Worm (Caenorhabditis elegans) whole organism, L1 larva: ENCODE data around the gene dmd-5.
"Not testable (repeated sequence)": the region's sequence is repeated elsewhere in the genome, so short reads cannot be mapped to it uniquely, and the experiment has no call there.

Experiments
- C34B4.2 ChIP-seq: sonication (generic microtip); optimal IDR thresholded peaks from 2 replicates; lab custom pipeline; 2017; ENCODE audit warnings: mild to moderate bottlenecking, missing genetic modification characterization, missing compliant biosample characterization
- Y116A8C.19 ChIP-seq: sonication (generic microtip); optimal IDR thresholded peaks from 2 replicates; lab custom pipeline; 2016; ENCODE audit warnings: missing compliant biosample characterization, missing genetic modification characterization, borderline replicate concordance
- alr-1 ChIP-seq: fragments of 200-800 bp; sonication (Bioruptor generic); optimal IDR thresholded peaks from 2 replicates; lab custom pipeline; 2018; ENCODE audit warnings: borderline replicate concordance, mild to moderate bottlenecking, missing genetic modification characterization, missing compliant biosample characterization
- aly-2 ChIP-seq: fragments of 150-350 bp; optimal IDR thresholded peaks from 2 replicates; lab custom pipeline; 2014; ENCODE audit warnings: missing biosample characterization, missing genetic modification characterization
- ceh-63 ChIP-seq: fragments of 200-800 bp; sonication (Bioruptor generic); optimal IDR thresholded peaks from 2 replicates; lab custom pipeline; 2018; ENCODE audit warnings: mild to moderate bottlenecking, missing genetic modification characterization, missing compliant biosample characterization
- ceh-8 ChIP-seq: fragments of 200-800 bp; sonication (Bioruptor generic); optimal IDR thresholded peaks from 2 replicates; lab custom pipeline; 2018; ENCODE audit warnings: mild to moderate bottlenecking, missing genetic modification characterization, moderate library complexity, missing compliant biosample characterization
- ceh-90 ChIP-seq: sonication (generic microtip); optimal IDR thresholded peaks from 2 replicates; lab custom pipeline; 2016; ENCODE audit warnings: missing genetic modification characterization, missing compliant biosample characterization
- ces-1 ChIP-seq: fragments of 150-350 bp; optimal IDR thresholded peaks from 2 replicates; lab custom pipeline; 2014; ENCODE audit warnings: missing biosample characterization, missing genetic modification reagents, missing genetic modification characterization
- dsc-1 ChIP-seq: sonication (generic microtip); optimal IDR thresholded peaks from 2 replicates; lab custom pipeline; 2016; ENCODE audit warnings: mild to moderate bottlenecking, missing genetic modification characterization, missing compliant biosample characterization
- efl-1 ChIP-seq, 4 experiments: fragments of 150-350 bp; optimal IDR thresholded peaks in 3 of 4; peaks in 1 of 4; 1 replicate in 1 of 4; 2 replicates in 3 of 4; lab custom pipeline; 2014; ENCODE audit warnings: missing biosample characterization in 2 of 4, missing genetic modification characterization in 2 of 4, missing genetic modification reagents in 2 of 4
- efl-3 ChIP-seq: fragments of 200-800 bp; sonication (Bioruptor generic); optimal IDR thresholded peaks from 2 replicates; lab custom pipeline; 2018; ENCODE audit warnings: mild to moderate bottlenecking, missing genetic modification characterization, missing compliant biosample characterization
- egl-27 ChIP-seq, 2 experiments: fragments of 150-350 bp in 1 of 2; sonication (generic microtip); optimal IDR thresholded peaks; 3 replicates each; lab custom pipeline; 2017 to 2018; ENCODE audit warnings: missing biosample characterization in 2 of 2, missing genetic modification characterization in 2 of 2, missing genetic modification reagents in 2 of 2
- elt-3 ChIP-seq, 6 experiments: fragments of 150-350 bp in 1 of 6; sonication (generic microtip); optimal IDR thresholded peaks; 2 replicates each; lab custom pipeline; 2017 to 2018; ENCODE audit warnings: missing biosample characterization in 6 of 6, missing genetic modification characterization in 6 of 6, inconsistent platforms in 1 of 6
- ets-5 ChIP-seq: fragments of 200-800 bp; sonication (Bioruptor generic); IDR thresholded peaks from 2 replicates; pipeline ENCODE4 v1.3.6; 2022; ENCODE audit warnings: missing genetic modification characterization, missing compliant biosample characterization
- fkh-4 ChIP-seq: sonication (generic microtip); optimal IDR thresholded peaks from 2 replicates; lab custom pipeline; 2016; ENCODE audit warnings: missing compliant biosample characterization, missing genetic modification characterization, borderline replicate concordance
- hlh-4 ChIP-seq: sonication (generic microtip); optimal IDR thresholded peaks from 2 replicates; lab custom pipeline; 2016; ENCODE audit warnings: mild to moderate bottlenecking, missing genetic modification characterization, missing compliant biosample characterization
- irx-1 ChIP-seq: sonication (generic microtip); optimal IDR thresholded peaks from 2 replicates; lab custom pipeline; 2016; ENCODE audit warnings: missing genetic modification characterization, missing compliant biosample characterization
- lin-39 ChIP-seq: fragments of 150-350 bp; optimal IDR thresholded peaks from 2 replicates; lab custom pipeline; 2014; ENCODE audit warnings: missing biosample characterization, missing genetic modification reagents, missing genetic modification characterization
- lir-3 ChIP-seq: sonication (generic microtip); optimal IDR thresholded peaks from 2 replicates; lab custom pipeline; 2016; ENCODE audit warnings: mild to moderate bottlenecking, missing genetic modification characterization, moderate library complexity, missing compliant biosample characterization; ENCODE audit not compliant: poor library complexity
- mdl-1 ChIP-seq, 2 experiments: fragments of 150-350 bp; optimal IDR thresholded peaks; 2 replicates each; lab custom pipeline; 2014 to 2017; ENCODE audit warnings: missing biosample characterization in 2 of 2, missing genetic modification characterization in 2 of 2, inconsistent platforms in 1 of 2
- mef-2 ChIP-seq: fragments of 150-350 bp; optimal IDR thresholded peaks from 2 replicates; lab custom pipeline; 2014; ENCODE audit warnings: missing biosample characterization, missing genetic modification characterization
- mep-1 ChIP-seq: fragments of 150-350 bp; optimal IDR thresholded peaks from 2 replicates; lab custom pipeline; 2014; ENCODE audit warnings: missing biosample characterization, missing genetic modification characterization
- nhr-19 ChIP-seq: fragments of 200-800 bp; sonication (Bioruptor generic); conservative IDR thresholded peaks from 2 replicates; pipeline ENCODE4 v1.3.6; 2022; ENCODE audit warnings: missing genetic modification characterization, missing compliant biosample characterization
- nhr-237 ChIP-seq: fragments of 150-350 bp; optimal IDR thresholded peaks from 2 replicates; lab custom pipeline; 2014; ENCODE audit warnings: missing biosample characterization, missing genetic modification characterization
- nhr-28 ChIP-seq: fragments of 150-350 bp; optimal IDR thresholded peaks from 2 replicates; lab custom pipeline; 2014; ENCODE audit warnings: missing biosample characterization, missing genetic modification characterization
- nhr-47 ChIP-seq: sonication (generic microtip); optimal IDR thresholded peaks from 2 replicates; lab custom pipeline; 2016; ENCODE audit warnings: mild to moderate bottlenecking, missing genetic modification characterization, moderate library complexity, missing compliant biosample characterization
- nhr-77 ChIP-seq: fragments of 150-350 bp; optimal IDR thresholded peaks from 2 replicates; lab custom pipeline; 2014; ENCODE audit warnings: missing biosample characterization, missing genetic modification characterization
- nhr-85 ChIP-seq: sonication (generic microtip); peaks from one replicate; lab custom pipeline; 2016; ENCODE audit warnings: missing genetic modification characterization, inconsistent platforms, missing compliant biosample characterization
- pag-3 ChIP-seq: sonication (generic microtip); optimal IDR thresholded peaks from 2 replicates; lab custom pipeline; 2017; ENCODE audit warnings: missing genetic modification characterization, mild to moderate bottlenecking, missing compliant biosample characterization, antibody characterized with exemption, borderline replicate concordance; ENCODE audit not compliant: insufficient read depth
- pax-3 ChIP-seq: fragments of 200-800 bp; sonication (Bioruptor generic); optimal IDR thresholded peaks from 2 replicates; lab custom pipeline; 2018; ENCODE audit warnings: mild to moderate bottlenecking, missing genetic modification characterization, moderate library complexity, missing compliant biosample characterization
- sox-4 ChIP-seq: sonication (generic microtip); optimal IDR thresholded peaks from 2 replicates; lab custom pipeline; 2016; ENCODE audit warnings: missing genetic modification characterization, missing compliant biosample characterization
- sup-37 ChIP-seq: fragments of 200-800 bp; sonication (Bioruptor generic); optimal IDR thresholded peaks from 2 replicates; lab custom pipeline; 2018; ENCODE audit warnings: mild to moderate bottlenecking, missing genetic modification characterization, missing compliant biosample characterization
- swsn-7 ChIP-seq: sonication (generic microtip); optimal IDR thresholded peaks from 2 replicates; lab custom pipeline; 2016; ENCODE audit warnings: missing genetic modification characterization, missing compliant biosample characterization
- unc-30 ChIP-seq: sonication (generic microtip); optimal IDR thresholded peaks from 2 replicates; lab custom pipeline; 2017; ENCODE audit warnings: missing biosample characterization, missing genetic modification characterization
- unc-86 ChIP-seq: sonication (generic microtip); optimal IDR thresholded peaks from 2 replicates; lab custom pipeline; 2016; ENCODE audit warnings: missing genetic modification characterization, missing compliant biosample characterization
- unc-98 ChIP-seq: fragments of 200-800 bp; sonication (Bioruptor generic); IDR thresholded peaks from 2 replicates; pipeline ENCODE4 v1.3.6; 2022; ENCODE audit warnings: missing genetic modification characterization, missing compliant biosample characterization
- vab-15 ChIP-seq: sonication (generic microtip); optimal IDR thresholded peaks from 2 replicates; lab custom pipeline; 2017; ENCODE audit warnings: missing genotype, mild to moderate bottlenecking, missing genetic modification characterization, missing compliant biosample characterization
- zip-4 ChIP-seq: fragments of 200-800 bp; sonication (Bioruptor generic); optimal IDR thresholded peaks from 2 replicates; lab custom pipeline; 2018; ENCODE audit warnings: mild to moderate bottlenecking, missing genetic modification characterization, moderate library complexity, missing compliant biosample characterization
- ztf-11 ChIP-seq, 2 experiments: sonication (generic microtip); optimal IDR thresholded peaks; 2 replicates each; lab custom pipeline; 2016 to 2017; ENCODE audit warnings: missing genetic modification characterization in 2 of 2, missing biosample characterization in 1 of 2, missing compliant biosample characterization in 1 of 2

The dmd-5 gene

DNA sequence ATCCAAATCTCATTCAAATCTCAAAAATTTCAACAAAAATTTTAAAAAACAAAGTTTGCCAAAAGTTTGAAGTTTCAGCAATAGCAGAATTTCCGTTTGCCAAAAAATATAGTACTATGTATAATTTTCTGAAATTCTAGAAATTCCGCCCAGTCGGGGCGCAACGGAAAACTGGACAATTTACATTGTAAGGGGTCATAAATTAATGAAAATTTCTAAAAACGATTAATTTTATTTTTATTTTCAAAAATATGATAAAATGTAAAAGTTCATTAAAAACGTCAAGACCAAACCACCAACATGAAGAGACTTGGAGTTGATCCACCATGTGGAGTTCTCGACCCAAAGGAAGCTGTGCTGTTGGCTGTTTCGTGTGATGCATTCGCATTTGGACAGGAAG, 44.3 kb upstream of the dmd-5 start, which contains the start of gene ZK1248.4:
Gene ZK1248.4, plus strand, starts transcription at position 301 of the 400 bp plus-strand sequence.
- TF ChIP-seq alr-1, result no peak
- no peak for TF ChIP-seq ceh-8 (GFP tag; lab: Kevin White, UChicago)
- no peak for TF ChIP-seq nhr-19 (GFP tag; lab: Robert Waterston, UW)
- no peak for TF ChIP-seq swsn-7 (tag; lab: Kevin White, UChicago)
- TF ChIP-seq Y116A8C.19 (tag; lab: Kevin White, UChicago), result no peak
- TF ChIP-seq ces-1 (GFP tag; lab: Kevin White, UChicago), result no peak
- no peak for TF ChIP-seq dsc-1 (tag; lab: Kevin White, UChicago)
- TF ChIP-seq aly-2 (tag; lab: Kevin White, UChicago), result no peak
- TF ChIP-seq efl-1 (optimal IDR thresholded peaks at IDR 0.05; lab: Kevin White, UChicago), result no peak
- no peak for TF ChIP-seq efl-1 (GFP tag; optimal IDR thresholded peaks at IDR 0.05 in 1 of 2; lab: Kevin White, UChicago)
- no peak for TF ChIP-seq mdl-1 (tag; optimal IDR thresholded peaks at IDR 0.05; lab: Kevin White, UChicago)
- no peak for TF ChIP-seq ztf-11 (tag; optimal IDR thresholded peaks at IDR 0.05; lab: Kevin White, UChicago)

ce11 chrII:5816346-5816745, 42.3 kb upstream of the dmd-5 start, which contains the start of gene ZK1248.20:
TSS of gene ZK1248.20 (plus strand) at chrII:5816646.
- TF ChIP-seq Y116A8C.19 (tag; lab: Kevin White, UChicago) (no peak), ets-5 (GFP tag; lab: Robert Waterston, UW) (no peak), zip-4 (no peak), mef-2 (tag; lab: Kevin White, UChicago) (no peak), mdl-1 (tag; optimal IDR thresholded peaks at IDR 0.05; lab: Kevin White, UChicago) (no peak), lin-39 (tag; lab: Kevin White, UChicago) (no peak), irx-1 (tag; lab: Kevin White, UChicago) (no peak), nhr-237 (no peak), ceh-90 (tag; lab: Kevin White, UChicago) (no peak), C34B4.2 (tag; lab: Kevin White, UChicago) (no peak), aly-2 (tag; lab: Kevin White, UChicago) (no peak), hlh-4 (tag; lab: Kevin White, UChicago) (no peak), nhr-47 (no peak), unc-30 (tag; lab: Kevin White, UChicago) (no peak), ceh-63 (no peak), sox-4 (tag; lab: Kevin White, UChicago) (no peak), nhr-85 (tag; lab: Kevin White, UChicago) (no peak)

DNA sequence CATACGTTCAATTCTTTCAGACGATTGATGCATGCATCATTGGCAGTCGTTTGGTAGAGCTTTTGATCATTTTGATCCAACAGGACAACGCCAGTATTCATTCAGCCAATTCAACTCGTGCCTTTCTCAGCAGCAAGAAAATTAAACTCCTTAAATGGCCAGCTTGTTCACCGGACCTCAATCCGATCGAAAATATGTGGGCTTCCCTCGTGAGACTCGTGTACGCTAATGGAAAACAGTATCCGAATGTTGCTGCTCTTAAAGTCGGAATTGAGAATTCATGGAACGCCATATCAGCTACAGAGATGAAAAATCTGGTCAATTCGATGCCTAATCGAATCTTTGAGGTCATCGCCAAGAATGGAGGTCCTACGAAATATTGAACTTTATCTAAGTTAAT, 41.4 kb upstream of the dmd-5 start, which contains the start of gene wago-5:
Gene wago-5, minus strand, starts transcription at position 101 of the 400 bp plus-strand sequence.
- TF ChIP-seq fkh-4 (tag; lab: Kevin White, UChicago); mep-1 (tag; lab: Kevin White, UChicago); unc-86: not testable (repeated sequence)

ce11 chrII:5810230-5810629, 36.2 kb upstream of the dmd-5 start, which contains the start of the genes msp-64 and ZK1248.5:
TSS of gene msp-64 (minus strand) at chrII:5810330.
TSS of gene ZK1248.5 (plus strand) at chrII:5810514.
- TF ChIP-seq aly-2 (tag; lab: Kevin White, UChicago) (no peak), vab-15 (tag; lab: Kevin White, UChicago) (no peak), ets-5 (GFP tag; lab: Robert Waterston, UW) (no peak), ceh-8 (GFP tag; lab: Kevin White, UChicago) (no peak), nhr-28 (tag; lab: Kevin White, UChicago) (no peak), elt-3 (tag; optimal IDR thresholded peaks at IDR 0.05; lab: Kevin White, UChicago) (no peak), pax-3 (no peak), ceh-90 (tag; lab: Kevin White, UChicago) (no peak), nhr-77 (tag; lab: Kevin White, UChicago) (no peak), efl-3 (GFP tag; lab: Kevin White, UChicago) (no peak), lir-3 (no peak), pag-3 (tag; lab: Kevin White, UChicago) (no peak), nhr-85 (tag; lab: Kevin White, UChicago) (no peak), ceh-63 (no peak), egl-27 (tag; optimal IDR thresholded peaks at IDR 0.05; lab: Kevin White, UChicago) (no peak), nhr-237 (no peak), sup-37 (GFP tag; lab: Kevin White, UChicago) (no peak), unc-98 (GFP tag; lab: Robert Waterston, UW) (no peak)
- TF ChIP-seq, all 84 proteins: peak for 0
